Worm (Caenorhabditis elegans): ENCODE results near the gene htp-2.

- TF ChIP-seq W03F9.2 (tag; optimal IDR thresholded peaks at IDR 0.05) (no peak), him-1 (tag; optimal IDR thresholded peaks at IDR 0.05) (no peak), dao-5 (tag; optimal IDR thresholded peaks at IDR 0.05) (no peak)
Measured at ce11 chrIV:6403399-6403798, 15.9 kb upstream of the htp-2 start.
